Worm (Caenorhabditis elegans) whole organism, L4 larva: ENCODE results near the gene Y57G11C.23.

Experiments
- egl-43 ChIP-seq: fragments of 200-800 bp; sonication (Bioruptor generic); IDR thresholded peaks from 2 replicates; pipeline ENCODE4 v1.3.6; 2022; ENCODE audit warnings: missing genetic modification reagents, missing genetic modification characterization, missing compliant biosample characterization
- hmg-1.1 ChIP-seq: fragments of 200-800 bp; sonication (Bioruptor generic); IDR thresholded peaks from 2 replicates; pipeline ENCODE4 v1.3.6; 2022; ENCODE audit warnings: missing genetic modification reagents, missing genetic modification characterization, missing compliant biosample characterization
- lin-1 ChIP-seq: fragments of 200-800 bp; sonication (Bioruptor generic); IDR thresholded peaks from 2 replicates; pipeline ENCODE4 v1.3.6; 2022; ENCODE audit warnings: missing genetic modification reagents, missing genetic modification characterization, missing compliant biosample characterization
- lin-15B ChIP-seq: fragments of 150-350 bp; sonication (generic microtip); optimal IDR thresholded peaks from 3 replicates; lab custom pipeline; 2014; ENCODE audit warnings: missing biosample characterization, missing genetic modification characterization
- mes-2 ChIP-seq: sonication (generic microtip); optimal IDR thresholded peaks from 2 replicates; lab custom pipeline; 2016; ENCODE audit warnings: missing genotype, mild to moderate bottlenecking, missing genetic modification characterization, missing compliant biosample characterization; ENCODE audit not compliant: poor library complexity, severe bottlenecking
- nhr-11 ChIP-seq: fragments of 150-350 bp; optimal IDR thresholded peaks from 2 replicates; lab custom pipeline; 2014; ENCODE audit warnings: missing biosample characterization, missing genetic modification characterization
- unc-130 ChIP-seq: sonication (generic microtip); optimal IDR thresholded peaks from 2 replicates; lab custom pipeline; 2016; ENCODE audit warnings: missing genetic modification reagents, missing genetic modification characterization, missing compliant biosample characterization
- zfp-3 ChIP-seq: fragments of 200-800 bp; sonication (Bioruptor generic); conservative IDR thresholded peaks from 2 replicates; pipeline ENCODE4 v1.3.6; 2022; ENCODE audit warnings: missing genetic modification reagents, missing genetic modification characterization, missing compliant biosample characterization

DNA sequence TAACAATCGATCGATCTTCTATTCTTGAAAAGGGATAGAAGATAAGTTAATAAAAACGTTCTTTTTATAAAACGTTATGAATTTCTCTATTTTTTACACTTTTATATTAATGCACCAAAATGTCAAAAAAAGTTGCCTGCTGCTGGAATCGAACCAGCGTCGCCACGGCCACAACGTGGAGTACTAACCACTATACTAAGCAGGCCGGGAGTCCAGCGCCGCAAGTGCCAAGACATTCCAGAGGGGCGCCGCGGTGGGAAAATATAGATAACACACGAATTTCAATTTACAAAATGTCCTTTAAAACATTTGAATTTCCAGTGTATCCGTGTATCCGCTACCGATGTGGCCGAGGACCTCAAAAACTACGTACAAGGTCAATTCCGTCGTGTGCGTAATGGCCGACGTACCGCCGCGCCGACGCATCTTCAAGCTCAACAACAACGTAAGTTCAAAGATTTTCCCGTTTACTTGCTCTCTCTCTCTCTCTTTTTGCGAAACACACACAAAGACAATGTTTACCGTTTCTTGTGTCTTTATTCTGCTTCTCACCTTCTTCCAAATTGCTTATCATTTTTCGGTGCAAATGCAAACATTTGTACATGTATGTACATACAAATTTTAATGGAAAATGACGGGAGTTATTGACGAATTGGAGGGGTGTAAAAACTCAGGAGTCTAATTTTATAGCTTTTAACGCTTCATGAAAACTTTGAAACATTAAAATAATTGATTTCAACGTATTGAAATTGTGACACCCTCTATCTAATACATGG, 27.5 kb upstream of the Y57G11C.23 start:
- TF ChIP-seq zfp-3: no peak
- no peak for TF ChIP-seq nhr-11 (tag; lab: Kevin White, UChicago)
- TF ChIP-seq lin-1 (GFP tag; lab: Robert Waterston, UW): no peak
- no peak for TF ChIP-seq unc-130 (GFP tag; lab: Kevin White, UChicago)
- no peak for TF ChIP-seq hmg-1.1 (GFP tag; lab: Robert Waterston, UW)
- TF ChIP-seq mes-2 (tag; lab: Kevin White, UChicago): no peak
- no peak for TF ChIP-seq lin-15B (tag; lab: Kevin White, UChicago)
- no peak for TF ChIP-seq egl-43 (GFP tag; lab: Robert Waterston, UW)
